Fruit fly (Drosophila melanogaster): Measurements from ENCODE around the gene Ocho.

Gene Ocho

DNA sequence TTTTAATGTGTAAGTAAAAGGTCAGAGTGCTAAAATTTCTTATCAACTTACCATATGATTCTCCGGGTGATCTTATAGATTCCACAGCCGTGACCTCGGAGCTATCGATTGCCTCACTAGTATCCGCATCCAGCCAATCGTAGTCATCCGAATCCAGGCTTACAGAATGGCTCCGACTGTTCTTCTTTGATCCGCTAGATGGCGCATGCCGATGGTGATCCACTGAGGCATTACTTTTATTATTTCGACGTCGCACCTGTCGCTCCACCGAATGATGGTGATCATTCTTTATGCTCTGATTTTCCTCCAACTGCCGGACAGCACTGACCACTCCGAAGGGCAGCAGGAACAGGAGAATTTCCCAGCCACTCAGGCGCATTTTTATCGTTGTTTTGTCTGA is 36.5 kb downstream of the Ocho start:
- TF ChIP-seq cyc (GFP tag; optimal IDR thresholded peaks at IDR 0.05) (no peak), CG8319 (GFP tag; optimal IDR thresholded peaks at IDR 0.05) (no peak), Hr39 (GFP tag; optimal IDR thresholded peaks at IDR 0.05) (no peak), CG9139 (GFP tag; optimal IDR thresholded peaks at IDR 0.05) (no peak), achi (GFP tag; optimal IDR thresholded peaks at IDR 0.05) (no peak), CG3919 (GFP tag; optimal IDR thresholded peaks at IDR 0.05) (no peak), OdsH (GFP tag; optimal IDR thresholded peaks at IDR 0.05) (no peak), lz (GFP tag; optimal IDR thresholded peaks at IDR 0.05) (no peak), CG6163 (GFP tag; IDR thresholded peaks at IDR 0.05) (no peak), vri (GFP tag; optimal IDR thresholded peaks at IDR 0.05) (no peak), CG1621 (tag; optimal IDR thresholded peaks at IDR 0.05) (no peak), CG3032 (tag; optimal IDR thresholded peaks at IDR 0.05) (no peak), CG7368 (GFP tag; optimal IDR thresholded peaks at IDR 0.05) (no peak), CG11762 (GFP tag; optimal IDR thresholded peaks at IDR 0.05; ENCODE audit: insufficient read depth) (no peak)

DNA sequence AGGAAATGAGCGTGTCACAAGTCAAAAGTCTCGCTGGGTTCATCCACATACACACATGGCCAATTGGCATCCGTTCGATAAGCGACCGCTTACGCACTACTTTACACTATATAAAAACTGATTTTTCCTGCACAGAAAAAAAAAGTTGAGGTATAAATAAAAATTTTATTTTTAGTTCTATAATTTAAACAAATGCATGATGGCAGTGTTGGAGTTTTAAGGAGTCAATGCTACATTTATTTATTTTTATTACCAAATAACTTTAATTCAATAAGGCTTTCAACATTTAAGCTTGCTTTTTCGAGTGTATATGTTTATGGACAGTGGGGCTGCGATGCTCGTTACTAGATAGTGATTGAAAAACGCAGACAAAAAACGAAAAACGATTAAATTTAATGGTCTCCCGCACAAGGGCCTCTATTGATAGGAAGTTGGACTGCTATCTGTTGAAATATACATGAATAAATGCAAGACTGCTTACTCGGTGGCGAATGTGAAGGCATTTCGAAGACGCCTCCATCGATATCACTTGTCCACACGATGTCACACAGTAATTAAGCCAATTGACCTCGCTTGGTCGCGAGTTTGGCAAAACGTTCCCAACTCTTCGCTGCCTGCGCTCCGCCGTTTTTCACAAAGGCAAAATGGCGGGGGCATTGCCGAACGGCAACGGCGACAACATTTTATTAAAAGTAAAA is 37.1 kb downstream of the Ocho start:
- TF ChIP-seq CG1621 (tag; optimal IDR thresholded peaks at IDR 0.05): peak; percentile 64
- peak; percentile 54 for TF ChIP-seq fd59A (GFP tag; optimal IDR thresholded peaks at IDR 0.05)
- peak; percentile 73 for TF ChIP-seq CG10669 (GFP tag; optimal IDR thresholded peaks at IDR 0.05)
- peak; percentile 41 for TF ChIP-seq CG8319 (GFP tag; optimal IDR thresholded peaks at IDR 0.05)
- TF ChIP-seq topi (GFP tag; optimal IDR thresholded peaks at IDR 0.05): peak; percentile 59
- TF ChIP-seq Gug (GFP tag; IDR thresholded peaks at IDR 0.05): peak; percentile 81
- TF ChIP-seq CG11762 (GFP tag; optimal IDR thresholded peaks at IDR 0.05; ENCODE audit: insufficient read depth): peak; percentile 54
- peak; percentile 94 for TF ChIP-seq Eip78C (GFP tag)
- peak; percentile 34 for TF ChIP-seq CG11902 (GFP tag; optimal IDR thresholded peaks at IDR 0.05)
- TF ChIP-seq CG34406 (GFP tag; optimal IDR thresholded peaks at IDR 0.05): peak; percentile 76
- TF ChIP-seq CG6163 (GFP tag; IDR thresholded peaks at IDR 0.05): peak; percentile 87
- peak; percentile 44; the same call in 1 of the 2 replicates for TF ChIP-seq CG11294 (GFP tag; IDR thresholded peaks at IDR 0.05)
- TF ChIP-seq CG4318 (GFP tag; optimal IDR thresholded peaks at IDR 0.05): peak; percentile 38
- TF ChIP-seq fd85E (GFP tag; optimal IDR thresholded peaks at IDR 0.05): no peak
- TF ChIP-seq acj6 (GFP tag; optimal IDR thresholded peaks at IDR 0.05): peak; percentile 78
- peak; percentile 88 for TF ChIP-seq Ets96B (tag; optimal IDR thresholded peaks at IDR 0.05)
- peak; percentile 79 for TF ChIP-seq CG10631 (GFP tag; optimal IDR thresholded peaks at IDR 0.05)
- peak; percentile 76 for TF ChIP-seq CG6808 (GFP tag; optimal IDR thresholded peaks at IDR 0.05)
- peak; percentile 87 for TF ChIP-seq CG15336 (GFP tag; IDR thresholded peaks at IDR 0.05)
- peak; percentile 77 for TF ChIP-seq pdm3 (GFP tag; optimal IDR thresholded peaks at IDR 0.05)
- peak; percentile 74 for TF ChIP-seq CG8632 (GFP tag; optimal IDR thresholded peaks at IDR 0.05)
- peak; percentile 42 for TF ChIP-seq CG9139 (GFP tag; optimal IDR thresholded peaks at IDR 0.05)
- TF ChIP-seq Blimp-1 (GFP tag; optimal IDR thresholded peaks at IDR 0.05): no peak
- TF ChIP-seq CG8119 (GFP tag; IDR thresholded peaks at IDR 0.05): peak; percentile 87
- peak; percentile 86 for TF ChIP-seq Hr4 (GFP tag; optimal IDR thresholded peaks at IDR 0.05)
- peak; percentile 67 for TF ChIP-seq svp (GFP tag)
- TF ChIP-seq Met (GFP tag; optimal IDR thresholded peaks at IDR 0.05): peak; percentile 59
- TF ChIP-seq lz (GFP tag; optimal IDR thresholded peaks at IDR 0.05): peak; percentile 55
- peak; percentile 66 for TF ChIP-seq CG3919 (GFP tag; optimal IDR thresholded peaks at IDR 0.05)
- peak; percentile 71 for TF ChIP-seq esn (GFP tag; optimal IDR thresholded peaks at IDR 0.05)
- peak; percentile 71 for TF ChIP-seq Sox14 (GFP tag; optimal IDR thresholded peaks at IDR 0.05)
- TF ChIP-seq spab (GFP tag; optimal IDR thresholded peaks at IDR 0.05): peak; percentile 75
- TF ChIP-seq CG6276 (GFP tag; optimal IDR thresholded peaks at IDR 0.05): peak; percentile 73
- TF ChIP-seq Eip75B (GFP tag; optimal IDR thresholded peaks at IDR 0.05): peak; percentile 80
- TF ChIP-seq cyc (GFP tag; optimal IDR thresholded peaks at IDR 0.05): peak; percentile 20
- TF ChIP-seq CG32006 (GFP tag; optimal IDR thresholded peaks at IDR 0.05): peak; percentile 83
- TF ChIP-seq Eip93F (GFP tag; optimal IDR thresholded peaks at IDR 0.05): no peak
- peak; percentile 64 for TF ChIP-seq CG16779 (tag; optimal IDR thresholded peaks at IDR 0.05)
- peak; percentile 85 for TF ChIP-seq eg (GFP tag; IDR thresholded peaks at IDR 0.05)
- TF ChIP-seq dac (GFP tag; optimal IDR thresholded peaks at IDR 0.05): no peak
- peak; percentile 51 for TF ChIP-seq CG7368 (GFP tag; optimal IDR thresholded peaks at IDR 0.05)
- no peak for TF ChIP-seq vri (GFP tag; optimal IDR thresholded peaks at IDR 0.05)
- no peak for TF ChIP-seq Hr38 (GFP tag; optimal IDR thresholded peaks at IDR 0.05)
- peak; percentile 44 to 72 for TF ChIP-seq salr (GFP tag; optimal IDR thresholded peaks at IDR 0.05)

All from whole organism, prepupa.